Fruit fly (Drosophila melanogaster): Measurements from ENCODE around the gene CG10341.

DNA sequence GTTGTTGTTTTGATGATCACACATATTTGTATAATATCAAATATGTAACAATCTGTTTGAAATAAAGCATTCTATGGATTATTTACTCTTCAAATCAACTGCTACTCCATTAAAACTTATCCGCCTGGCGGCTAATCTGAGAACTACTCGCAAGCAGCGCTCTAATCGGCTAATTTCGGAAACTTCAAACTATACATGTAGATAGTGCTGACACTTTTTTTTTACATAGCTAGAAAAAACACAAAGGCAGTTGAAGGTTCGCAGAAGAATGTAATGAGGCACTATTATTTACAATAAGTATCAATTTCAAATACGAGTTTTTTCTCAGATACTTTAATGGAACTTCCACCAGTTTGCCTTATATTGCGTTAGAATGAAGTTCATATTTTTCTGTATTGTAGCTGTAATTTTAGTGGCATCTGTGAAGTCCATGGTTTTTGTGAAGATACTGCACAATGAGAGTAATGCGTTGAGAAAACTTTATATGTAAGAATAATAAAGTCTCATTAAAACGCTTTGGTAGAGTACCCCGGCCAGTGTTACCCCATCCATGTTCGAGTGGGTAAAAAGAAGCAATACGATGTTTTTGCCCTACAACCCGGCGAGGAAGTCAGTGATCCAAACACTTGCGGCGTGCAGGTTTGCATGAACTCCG lies 32.4 kb upstream of the CG10341 start:
- TF ChIP-seq D1 (tag; optimal IDR thresholded peaks at IDR 0.05) (peak; percentile 47), gl (tag; optimal IDR thresholded peaks at IDR 0.05) (no peak), Snoo (tag; optimal IDR thresholded peaks at IDR 0.05) (no peak), CG34367 (tag; optimal IDR thresholded peaks at IDR 0.05) (no peak), CG4496 (GFP tag; IDR thresholded peaks at IDR 0.05) (no peak), CG10348 (GFP tag; IDR thresholded peaks at IDR 0.05) (no peak)

All from whole organism, pupa.